Worm (Caenorhabditis elegans) whole organism, L1 larva: ENCODE data around the gene F59B10.5.

Experiments
- alr-1 ChIP-seq: fragments of 200-800 bp; sonication (Bioruptor generic); optimal IDR thresholded peaks from 2 replicates; lab custom pipeline; 2018; ENCODE audit warnings: borderline replicate concordance, mild to moderate bottlenecking, missing genetic modification characterization, missing compliant biosample characterization
- aly-2 ChIP-seq: fragments of 150-350 bp; optimal IDR thresholded peaks from 2 replicates; lab custom pipeline; 2014; ENCODE audit warnings: missing biosample characterization, missing genetic modification characterization
- ama-1 ChIP-seq: fragments of 150-350 bp; optimal IDR thresholded peaks from 2 replicates; lab custom pipeline; 2014
- ces-1 ChIP-seq: fragments of 150-350 bp; optimal IDR thresholded peaks from 2 replicates; lab custom pipeline; 2014; ENCODE audit warnings: missing biosample characterization, missing genetic modification reagents, missing genetic modification characterization
- dpl-1 ChIP-seq, 3 experiments: fragments of 150-350 bp in 2 of 3; sonication (generic microtip) in 1 of 3; optimal IDR thresholded peaks; 2 replicates each; lab custom pipeline; 2014 to 2017; ENCODE audit warnings: missing biosample characterization in 3 of 3, missing genetic modification characterization in 3 of 3, missing genetic modification reagents in 3 of 3
- efl-1 ChIP-seq, 4 experiments: fragments of 150-350 bp; optimal IDR thresholded peaks in 3 of 4; peaks in 1 of 4; 1 replicate in 1 of 4; 2 replicates in 3 of 4; lab custom pipeline; 2014; ENCODE audit warnings: missing biosample characterization in 2 of 4, missing genetic modification characterization in 2 of 4, missing genetic modification reagents in 2 of 4
- elt-2 ChIP-seq: sonication (generic microtip); optimal IDR thresholded peaks from 2 replicates; lab custom pipeline; 2016; ENCODE audit warnings: missing genetic modification characterization, mild to moderate bottlenecking, inconsistent platforms, missing compliant biosample characterization, missing genetic modification reagents
- elt-3 ChIP-seq, 6 experiments: fragments of 150-350 bp in 1 of 6; sonication (generic microtip); optimal IDR thresholded peaks; 2 replicates each; lab custom pipeline; 2017 to 2018; ENCODE audit warnings: missing biosample characterization in 6 of 6, missing genetic modification characterization in 6 of 6, inconsistent platforms in 1 of 6
- ets-5 ChIP-seq: fragments of 200-800 bp; sonication (Bioruptor generic); IDR thresholded peaks from 2 replicates; pipeline ENCODE4 v1.3.6; 2022; ENCODE audit warnings: missing genetic modification characterization, missing compliant biosample characterization
- fkh-10 ChIP-seq: sonication (generic microtip); optimal IDR thresholded peaks from 2 replicates; lab custom pipeline; 2017; ENCODE audit warnings: missing biosample characterization, missing genetic modification reagents, missing genetic modification characterization
- fkh-4 ChIP-seq: sonication (generic microtip); optimal IDR thresholded peaks from 2 replicates; lab custom pipeline; 2016; ENCODE audit warnings: missing compliant biosample characterization, missing genetic modification characterization, borderline replicate concordance
- grh-1 ChIP-seq: fragments of 200-800 bp; sonication (Bioruptor generic); IDR thresholded peaks from 2 replicates; pipeline ENCODE4 v1.3.6; 2022; ENCODE audit warnings: missing genetic modification reagents, missing genetic modification characterization, missing compliant biosample characterization
- hlh-4 ChIP-seq: sonication (generic microtip); optimal IDR thresholded peaks from 2 replicates; lab custom pipeline; 2016; ENCODE audit warnings: mild to moderate bottlenecking, missing genetic modification characterization, missing compliant biosample characterization
- hpl-2 ChIP-seq: fragments of 150-350 bp; optimal IDR thresholded peaks from 2 replicates; lab custom pipeline; 2014; ENCODE audit warnings: missing biosample characterization, missing genetic modification reagents, missing genetic modification characterization
- irx-1 ChIP-seq: sonication (generic microtip); optimal IDR thresholded peaks from 2 replicates; lab custom pipeline; 2016; ENCODE audit warnings: missing genetic modification characterization, missing compliant biosample characterization
- jun-1 ChIP-seq: fragments of 150-350 bp; optimal IDR thresholded peaks from 2 replicates; lab custom pipeline; 2014; ENCODE audit warnings: missing biosample characterization, missing genetic modification reagents, missing genetic modification characterization
- lin-14 ChIP-seq: fragments of 200-800 bp; sonication (Bioruptor generic); optimal IDR thresholded peaks from 2 replicates; lab custom pipeline; 2018; ENCODE audit warnings: mild to moderate bottlenecking, missing genetic modification characterization, moderate library complexity, missing compliant biosample characterization
- lin-39 ChIP-seq: fragments of 150-350 bp; optimal IDR thresholded peaks from 2 replicates; lab custom pipeline; 2014; ENCODE audit warnings: missing biosample characterization, missing genetic modification reagents, missing genetic modification characterization
- lsy-2 ChIP-seq, 2 experiments: fragments of 150-350 bp; optimal IDR thresholded peaks; 2 replicates each; lab custom pipeline; 2014; ENCODE audit warnings: missing biosample characterization in 2 of 2, missing genetic modification characterization in 2 of 2
- mef-2 ChIP-seq: fragments of 150-350 bp; optimal IDR thresholded peaks from 2 replicates; lab custom pipeline; 2014; ENCODE audit warnings: missing biosample characterization, missing genetic modification characterization
- mep-1 ChIP-seq: fragments of 150-350 bp; optimal IDR thresholded peaks from 2 replicates; lab custom pipeline; 2014; ENCODE audit warnings: missing biosample characterization, missing genetic modification characterization
- nhr-11 ChIP-seq: fragments of 150-350 bp; optimal IDR thresholded peaks from 2 replicates; lab custom pipeline; 2014; ENCODE audit warnings: missing biosample characterization, missing genetic modification characterization
- nhr-20 ChIP-seq: sonication (generic microtip); optimal IDR thresholded peaks from 2 replicates; lab custom pipeline; 2016; ENCODE audit warnings: mild to moderate bottlenecking, missing genetic modification characterization, missing compliant biosample characterization
- nhr-28 ChIP-seq: fragments of 150-350 bp; optimal IDR thresholded peaks from 2 replicates; lab custom pipeline; 2014; ENCODE audit warnings: missing biosample characterization, missing genetic modification characterization
- nhr-71 ChIP-seq: sonication (generic microtip); optimal IDR thresholded peaks from 2 replicates; lab custom pipeline; 2016; ENCODE audit warnings: mild to moderate bottlenecking, missing genetic modification characterization, moderate library complexity, missing compliant biosample characterization
- nhr-76 ChIP-seq: sonication (generic microtip); optimal IDR thresholded peaks from 2 replicates; lab custom pipeline; 2017; ENCODE audit warnings: missing biosample characterization, missing genetic modification characterization
- nhr-84 ChIP-seq: sonication (generic microtip); optimal IDR thresholded peaks from 2 replicates; lab custom pipeline; 2017; ENCODE audit warnings: missing biosample characterization, missing genetic modification characterization
- nhr-85 ChIP-seq: sonication (generic microtip); peaks from one replicate; lab custom pipeline; 2016; ENCODE audit warnings: missing genetic modification characterization, inconsistent platforms, missing compliant biosample characterization
- pag-3 ChIP-seq: sonication (generic microtip); optimal IDR thresholded peaks from 2 replicates; lab custom pipeline; 2017; ENCODE audit warnings: missing genetic modification characterization, mild to moderate bottlenecking, missing compliant biosample characterization, antibody characterized with exemption, borderline replicate concordance; ENCODE audit not compliant: insufficient read depth
- rnt-1 ChIP-seq: sonication (generic microtip); optimal IDR thresholded peaks from 2 replicates; lab custom pipeline; 2016; ENCODE audit warnings: mild to moderate bottlenecking, missing genetic modification characterization, moderate library complexity, missing compliant biosample characterization
- snpc-4 ChIP-seq: fragments of 150-350 bp; optimal IDR thresholded peaks from 2 replicates; lab custom pipeline; 2014; ENCODE audit warnings: missing biosample characterization, missing genetic modification characterization
- snu-23 ChIP-seq: sonication (generic microtip); optimal IDR thresholded peaks from 2 replicates; lab custom pipeline; 2016; ENCODE audit warnings: missing genetic modification characterization, missing compliant biosample characterization
- tbx-2 ChIP-seq: sonication (generic microtip); optimal IDR thresholded peaks from 2 replicates; lab custom pipeline; 2016; ENCODE audit warnings: missing genetic modification characterization, missing compliant biosample characterization
- unc-130 ChIP-seq: fragments of 150-350 bp; optimal IDR thresholded peaks from 2 replicates; lab custom pipeline; 2017; ENCODE audit warnings: missing biosample characterization, missing genetic modification characterization, inconsistent platforms
- unc-62 ChIP-seq: fragments of 150-350 bp; optimal IDR thresholded peaks from 2 replicates; lab custom pipeline; 2014; ENCODE audit warnings: missing biosample characterization, missing genetic modification reagents, missing genetic modification characterization
- zip-4 ChIP-seq: fragments of 200-800 bp; sonication (Bioruptor generic); optimal IDR thresholded peaks from 2 replicates; lab custom pipeline; 2018; ENCODE audit warnings: mild to moderate bottlenecking, missing genetic modification characterization, moderate library complexity, missing compliant biosample characterization
- ztf-4 ChIP-seq: fragments of 150-350 bp; optimal IDR thresholded peaks from 2 replicates; lab custom pipeline; 2014; ENCODE audit warnings: missing biosample characterization, missing genetic modification characterization

F59B10.5 gene

ce11 chrII:10523583-10523982 is at the start of gene F59B10.5:
F59B10.5 (minus strand) TSS chrII:10523683.
- TF ChIP-seq alr-1 (no peak), pag-3 (tag; lab: Kevin White, UChicago) (no peak), mef-2 (tag; lab: Kevin White, UChicago) (no peak), zip-4 (GFP tag; lab: Kevin White, UChicago) (no peak), nhr-76 (tag; lab: Kevin White, UChicago) (no peak), elt-2 (no peak), elt-3 (tag; optimal IDR thresholded peaks at IDR 0.05; lab: Kevin White, UChicago) (no peak), nhr-11 (tag; lab: Kevin White, UChicago) (no peak), grh-1 (GFP tag; lab: Robert Waterston, UW) (no peak), unc-62 (no peak), lin-14 (GFP tag; lab: Kevin White, UChicago) (no peak)

ce11 chrII:10571967-10572366 is 48.5 kb upstream of the F59B10.5 start, which contains the start of gene C06A1.3:
C06A1.3 (plus strand) TSS chrII:10572267.
- TF ChIP-seq irx-1 (tag; lab: Kevin White, UChicago): no peak

DNA sequence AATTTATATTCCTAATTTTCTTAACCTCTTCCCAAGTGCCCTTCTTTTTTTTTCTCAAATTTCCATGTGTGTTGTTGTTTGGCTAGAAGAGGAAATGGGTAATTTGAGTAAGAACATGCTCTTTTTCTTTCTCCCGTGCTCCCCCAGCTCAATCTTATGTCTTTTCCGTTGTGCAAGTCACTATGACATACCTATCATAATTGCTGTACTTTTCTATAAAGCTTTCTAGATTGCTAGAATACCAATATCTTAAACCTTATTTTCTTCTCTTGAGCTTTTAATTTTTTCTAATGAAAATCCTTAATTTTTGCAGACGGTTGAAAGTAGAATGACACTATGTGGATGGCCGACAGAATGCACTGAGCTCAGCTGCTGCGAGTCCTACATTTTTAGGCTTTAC is 46.8 kb upstream of the F59B10.5 start, which contains the start of gene txt-13:
Gene txt-13 (plus strand): TSS at position 301 of the 400 bp plus-strand sequence.
- TF ChIP-seq tbx-2 (tag; lab: Kevin White, UChicago): no peak

ce11 chrII:10569498-10569897 is 46.0 kb upstream of the F59B10.5 start:
- TF ChIP-seq pag-3 (tag; lab: Kevin White, UChicago): peak; percentile 86
- no peak for TF ChIP-seq jun-1 (tag; lab: Kevin White, UChicago)
- no peak for TF ChIP-seq mep-1 (tag; lab: Kevin White, UChicago)
- TF ChIP-seq efl-1 (optimal IDR thresholded peaks at IDR 0.05; lab: Kevin White, UChicago): peak in 1 of 2 experiments; percentile 3
- no peak for TF ChIP-seq efl-1 (GFP tag; optimal IDR thresholded peaks at IDR 0.05 in 1 of 2; lab: Kevin White, UChicago)
- peak; percentile 79 for TF ChIP-seq lin-14 (GFP tag; lab: Kevin White, UChicago)
- no peak for TF ChIP-seq nhr-20 (tag; lab: Kevin White, UChicago)
- TF ChIP-seq rnt-1 (tag; lab: Kevin White, UChicago): peak; percentile 44
- TF ChIP-seq nhr-85 (tag; lab: Kevin White, UChicago): no peak
- TF ChIP-seq nhr-71: peak; percentile 43
- TF ChIP-seq lin-39: no peak
- no peak for TF ChIP-seq ztf-4 (tag; lab: Kevin White, UChicago)
- no peak for TF ChIP-seq nhr-76 (tag; lab: Kevin White, UChicago)
- TF ChIP-seq zip-4 (GFP tag; lab: Kevin White, UChicago): no peak
- TF ChIP-seq lsy-2 (tag; optimal IDR thresholded peaks at IDR 0.05; lab: Kevin White, UChicago): peak in 1 of 2 experiments; percentile 13

ce11 chrII:10566458-10566857 is 43.0 kb upstream of the F59B10.5 start:
- no peak for TF ChIP-seq unc-62
- peak; percentile 30 for TF ChIP-seq lin-14 (GFP tag; lab: Kevin White, UChicago)
- TF ChIP-seq, all 84 proteins: peak for 1

ce11 chrII:10564578-10564977 is 41.1 kb upstream of the F59B10.5 start, which contains the start of the genes C06A1.6 and C06A1.7:
C06A1.6 (minus strand) TSS chrII:10564678.
C06A1.7 (plus strand) TSS chrII:10564891.
- TF ChIP-seq efl-1 (optimal IDR thresholded peaks at IDR 0.05; lab: Kevin White, UChicago) (no peak), efl-1 (GFP tag; optimal IDR thresholded peaks at IDR 0.05 in 1 of 2; lab: Kevin White, UChicago) (peak in 1 of 2 experiments; percentile 30), unc-62 (no peak)

DNA sequence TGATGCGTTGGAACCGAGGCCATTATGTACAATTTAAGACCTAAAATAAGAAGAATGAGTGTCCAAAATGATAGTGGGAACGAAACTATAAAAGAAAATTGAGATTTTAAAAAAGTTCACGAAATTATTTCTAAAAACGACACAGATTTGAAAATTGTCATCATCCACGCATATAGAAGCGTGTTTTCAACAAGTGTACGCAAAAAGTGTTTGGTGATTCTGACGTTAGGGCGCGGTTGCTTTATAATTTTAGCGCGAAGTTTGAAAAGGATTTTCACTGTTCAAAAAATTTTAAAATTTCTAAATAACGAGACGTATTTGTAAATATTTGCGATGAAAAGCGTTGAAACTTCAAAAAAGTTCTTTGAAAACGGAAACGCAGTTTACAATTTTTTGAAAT is 39.9 kb upstream of the F59B10.5 start, which contains the start of gene cdc-48.1:
Gene cdc-48.1 (minus strand): TSS at position 40 of the 400 bp plus-strand sequence.
- TF ChIP-seq ets-5 (GFP tag; lab: Robert Waterston, UW) (peak; percentile 97; the same call in 1 of the 2 replicates), hpl-2 (GFP tag; lab: Kevin White, UChicago) (peak; percentile 99), dpl-1 (GFP tag; optimal IDR thresholded peaks at IDR 0.05; lab: Kevin White, UChicago) (peak; percentile 100), snu-23 (peak; percentile 100), mef-2 (tag; lab: Kevin White, UChicago) (peak; percentile 98), grh-1 (GFP tag; lab: Robert Waterston, UW) (peak; percentile 100), ztf-4 (tag; lab: Kevin White, UChicago) (peak; percentile 100), elt-2 (peak; percentile 97), ces-1 (GFP tag; lab: Kevin White, UChicago) (peak; percentile 97), aly-2 (tag; lab: Kevin White, UChicago) (peak; percentile 100), nhr-28 (tag; lab: Kevin White, UChicago) (peak; percentile 77), lsy-2 (tag; optimal IDR thresholded peaks at IDR 0.05; lab: Kevin White, UChicago) (peak; percentile 98 to 99), nhr-85 (tag; lab: Kevin White, UChicago) (peak; percentile 100), unc-130 (tag; lab: Kevin White, UChicago) (peak; percentile 100), snpc-4 (peak; percentile 95), lin-39 (peak; percentile 100), hlh-4 (peak; percentile 64), mep-1 (tag; lab: Kevin White, UChicago) (peak; percentile 100), nhr-84 (tag; lab: Kevin White, UChicago) (peak; percentile 98), fkh-10 (GFP tag; lab: Kevin White, UChicago) (peak; percentile 100), tbx-2 (tag; lab: Kevin White, UChicago) (peak; percentile 100), ama-1 (peak; percentile 98), fkh-4 (tag; lab: Kevin White, UChicago) (peak; percentile 93)
